Fruit fly (Drosophila melanogaster) whole organism, embryonic: ENCODE measurements around the gene Acn.

Experiments
- ATbp ChIP-seq: fragments of 200-800 bp; sonication (Bioruptor generic); optimal IDR thresholded peaks from 2 replicates; lab custom pipeline; 2017; ENCODE audit warnings: missing biosample characterization, mild to moderate bottlenecking, missing genetic modification characterization, missing genetic modification reagents
- Bdp1 ChIP-seq: fragments of 200-800 bp; sonication (Bioruptor generic); optimal IDR thresholded peaks from 3 replicates; lab custom pipeline; 2016; ENCODE audit warnings: missing biosample characterization, missing genetic modification characterization
- CG10147 ChIP-seq: fragments of 200-800 bp; sonication (Bioruptor generic); optimal IDR thresholded peaks from 2 replicates; lab custom pipeline; 2019; ENCODE audit warnings: missing biosample characterization, mild to moderate bottlenecking, missing genetic modification characterization, moderate library complexity
- CG10565 ChIP-seq: fragments of 200-800 bp; sonication (Bioruptor generic); optimal IDR thresholded peaks from 3 replicates; lab custom pipeline; 2016; ENCODE audit warnings: missing biosample characterization, mild to moderate bottlenecking, missing genetic modification characterization
- CG11723 ChIP-seq: fragments of 200-800 bp; sonication (Bioruptor generic); optimal IDR thresholded peaks from 2 replicates; lab custom pipeline; 2017; ENCODE audit warnings: missing biosample characterization, mild to moderate bottlenecking, missing genetic modification characterization
- CG16813 ChIP-seq: fragments of 200-800 bp; sonication (Bioruptor generic); IDR thresholded peaks from 3 replicates; pipeline ENCODE4 v1.3.6; 2022; ENCODE audit warnings: missing biosample characterization, missing genetic modification characterization; ENCODE audit not compliant: partially characterized antibody
- CG17385 ChIP-seq: fragments of 200-800 bp; sonication (Bioruptor generic); optimal IDR thresholded peaks from 3 replicates; lab custom pipeline; 2018; ENCODE audit warnings: missing biosample characterization, mild to moderate bottlenecking, missing genetic modification characterization
- CG18619 ChIP-seq: fragments of 200-800 bp; sonication (Bioruptor generic); optimal IDR thresholded peaks from 3 replicates; lab custom pipeline; 2017; ENCODE audit warnings: missing biosample characterization, mild to moderate bottlenecking, missing genetic modification characterization
- CG2712 ChIP-seq: fragments of 200-800 bp; optimal IDR thresholded peaks from 3 replicates; lab custom pipeline; 2019; ENCODE audit warnings: missing biosample characterization, mild to moderate bottlenecking, missing genetic modification characterization, moderate library complexity
- CG3065 ChIP-seq: fragments of 200-800 bp; sonication (Bioruptor generic); optimal IDR thresholded peaks from 2 replicates; lab custom pipeline; 2016; ENCODE audit warnings: missing biosample characterization, missing genetic modification characterization
- CG3281 ChIP-seq: fragments of 200-800 bp; sonication (Bioruptor generic); optimal IDR thresholded peaks from 3 replicates; lab custom pipeline; 2017; ENCODE audit warnings: missing biosample characterization, mild to moderate bottlenecking, missing genetic modification characterization
- CG34224 ChIP-seq: fragments of 200-800 bp; sonication (Bioruptor generic); IDR thresholded peaks from 3 replicates; pipeline ENCODE4 v1.3.6; 2022; ENCODE audit warnings: missing biosample characterization, missing genetic modification characterization; ENCODE audit not compliant: partially characterized antibody
- CG4360 ChIP-seq: fragments of 200-800 bp; sonication (Bioruptor generic); IDR thresholded peaks from 2 replicates; pipeline ENCODE4 v1.3.6; 2022; ENCODE audit warnings: missing biosample characterization, missing genetic modification characterization
- CG6813 ChIP-seq: fragments of 200-800 bp; sonication (Bioruptor generic); optimal IDR thresholded peaks from 2 replicates; lab custom pipeline; 2017; ENCODE audit warnings: missing biosample characterization, missing genetic modification characterization, mild to moderate bottlenecking, moderate library complexity, missing genetic modification reagents
- CG9437 ChIP-seq: fragments of 200-800 bp; sonication (Bioruptor generic); optimal IDR thresholded peaks from 2 replicates; lab custom pipeline; 2018; ENCODE audit warnings: missing biosample characterization, mild to moderate bottlenecking, missing genetic modification characterization
- CrebB ChIP-seq: fragments of 200-800 bp; sonication (Bioruptor generic); optimal IDR thresholded peaks from 3 replicates; lab custom pipeline; 2018; ENCODE audit warnings: missing biosample characterization, mild to moderate bottlenecking, missing genetic modification characterization
- D19A ChIP-seq: fragments of 200-800 bp; optimal IDR thresholded peaks from 3 replicates; lab custom pipeline; 2019; ENCODE audit warnings: missing biosample characterization, mild to moderate bottlenecking, missing genetic modification characterization, moderate library complexity
- Ets97D ChIP-seq: fragments of 200-800 bp; sonication (Bioruptor generic); optimal IDR thresholded peaks from 3 replicates; lab custom pipeline; 2016; ENCODE audit warnings: missing biosample characterization, missing genetic modification characterization
- Fer1 ChIP-seq: fragments of 200-800 bp; sonication (Bioruptor generic); optimal IDR thresholded peaks from 2 replicates; lab custom pipeline; 2017; ENCODE audit warnings: missing biosample characterization, mild to moderate bottlenecking, missing genetic modification characterization
- Fer2 ChIP-seq: fragments of 200-800 bp; sonication (Bioruptor generic); optimal IDR thresholded peaks from 2 replicates; lab custom pipeline; 2018; ENCODE audit warnings: missing biosample characterization, mild to moderate bottlenecking, missing genetic modification characterization, moderate library complexity
- Gsc ChIP-seq: fragments of 200-800 bp; sonication (Bioruptor generic); IDR thresholded peaks from 2 replicates; pipeline ENCODE4 v1.3.6; 2022; ENCODE audit warnings: missing biosample characterization, missing genetic modification characterization
- HLHmδ ChIP-seq: fragments of 200-800 bp; sonication (Bioruptor generic); optimal IDR thresholded peaks from 2 replicates; lab custom pipeline; 2018; ENCODE audit warnings: missing biosample characterization, mild to moderate bottlenecking, missing genetic modification characterization, moderate library complexity
- Lim3 ChIP-seq: fragments of 200-800 bp; sonication (Bioruptor generic); IDR thresholded peaks from 2 replicates; pipeline ENCODE4 v1.3.6; 2022; ENCODE audit warnings: missing biosample characterization, missing genetic modification characterization
- MBD-R2 ChIP-seq: fragments of 200-800 bp; sonication (Bioruptor generic); IDR thresholded peaks from 2 replicates; pipeline ENCODE4 v1.3.6; 2022; ENCODE audit warnings: missing biosample characterization, missing genetic modification characterization
- Med ChIP-seq: fragments of 200-800 bp; sonication (Bioruptor generic); peaks from one replicate; lab custom pipeline; 2016; ENCODE audit warnings: missing biosample characterization, missing genetic modification characterization, mild to moderate bottlenecking, inconsistent platforms, moderate library complexity
- Meics ChIP-seq: fragments of 200-800 bp; sonication (Bioruptor generic); optimal IDR thresholded peaks from 2 replicates; lab custom pipeline; 2017; ENCODE audit warnings: missing biosample characterization, mild to moderate bottlenecking, missing genetic modification characterization
- Oaz ChIP-seq: fragments of 200-800 bp; sonication (Bioruptor generic); IDR thresholded peaks from 2 replicates; pipeline ENCODE4 v1.3.6; 2022; ENCODE audit warnings: missing biosample characterization, missing genetic modification characterization
- Xrp1 ChIP-seq: fragments of 200-800 bp; sonication (Bioruptor generic); IDR thresholded peaks from 2 replicates; pipeline ENCODE4 v1.3.6; 2022; ENCODE audit warnings: missing biosample characterization, missing genetic modification characterization
- ab ChIP-seq: fragments of 200-800 bp; sonication (Bioruptor generic); optimal IDR thresholded peaks from 2 replicates; lab custom pipeline; 2016; ENCODE audit warnings: missing biosample characterization, missing genetic modification characterization
- aop ChIP-seq: fragments of 200-800 bp; sonication (Bioruptor generic); IDR thresholded peaks from 2 replicates; pipeline ENCODE4 v1.3.6; 2022; ENCODE audit warnings: missing biosample characterization, missing genetic modification characterization
- chif ChIP-seq, 2 experiments: fragments of 200-800 bp; sonication (Bioruptor generic); optimal IDR thresholded peaks; 3 replicates each; lab custom pipeline; 2016; ENCODE audit warnings: missing biosample characterization in 2 of 2, missing genetic modification characterization in 2 of 2
- crp ChIP-seq, 2 experiments: fragments of 200-800 bp; sonication (Bioruptor generic); optimal IDR thresholded peaks; 2 replicates in 1 of 2; 3 replicates in 1 of 2; lab custom pipeline; 2017; ENCODE audit warnings: missing biosample characterization in 2 of 2, missing genetic modification characterization in 2 of 2, mild to moderate bottlenecking in 1 of 2, moderate library complexity in 1 of 2
- dmrt11E ChIP-seq: fragments of 200-800 bp; sonication (Bioruptor generic); optimal IDR thresholded peaks from 3 replicates; lab custom pipeline; 2018; ENCODE audit warnings: missing biosample characterization, mild to moderate bottlenecking, missing genetic modification characterization, moderate library complexity
- ems ChIP-seq: fragments of 200-800 bp; sonication (Bioruptor generic); optimal IDR thresholded peaks from 3 replicates; lab custom pipeline; 2016; ENCODE audit warnings: missing biosample characterization, missing genetic modification characterization
- fru ChIP-seq: fragments of >200 bp; optimal IDR thresholded peaks from 2 replicates; lab custom pipeline; 2017
- grn ChIP-seq: fragments of 200-800 bp; sonication (Bioruptor generic); optimal IDR thresholded peaks from 3 replicates; lab custom pipeline; 2017; ENCODE audit warnings: missing biosample characterization, missing genetic modification characterization
- h ChIP-seq: fragments of >200 bp; optimal IDR thresholded peaks from 2 replicates; lab custom pipeline; 2017
- kay ChIP-seq: fragments of 200-800 bp; sonication (Bioruptor generic); optimal IDR thresholded peaks from 2 replicates; lab custom pipeline; 2016; ENCODE audit warnings: missing biosample characterization, missing genetic modification characterization
- kni ChIP-seq: fragments of 200-800 bp; sonication (Bioruptor generic); optimal IDR thresholded peaks from 3 replicates; lab custom pipeline; 2017; ENCODE audit warnings: mild to moderate bottlenecking, missing biosample characterization, missing genetic modification reagents, missing genetic modification characterization
- lab ChIP-seq: fragments of 200-800 bp; sonication (Bioruptor generic); optimal IDR thresholded peaks from 3 replicates; lab custom pipeline; 2017; ENCODE audit warnings: missing biosample characterization, missing genetic modification characterization, mild to moderate bottlenecking, moderate library complexity, missing genetic modification reagents
- lov ChIP-seq, 2 experiments: fragments of 200-800 bp in 1 of 2; fragments of >200 bp in 1 of 2; sonication (Bioruptor generic) in 1 of 2; IDR thresholded peaks in 1 of 2; optimal IDR thresholded peaks in 1 of 2; 2 replicates in 1 of 2; 3 replicates in 1 of 2; pipeline versions ENCODE4 v1.3.6 to Lab custom; 2017 to 2022; ENCODE audit warnings: missing biosample characterization in 1 of 2, missing genetic modification characterization in 1 of 2
- luna ChIP-seq: fragments of 200-800 bp; sonication (Bioruptor generic); optimal IDR thresholded peaks from 2 replicates; lab custom pipeline; 2016; ENCODE audit warnings: missing biosample characterization, missing genetic modification characterization
- otp ChIP-seq: fragments of 200-800 bp; sonication (Bioruptor generic); IDR thresholded peaks from 3 replicates; pipeline ENCODE4, ENCODE4 v1.3.6; 2022; ENCODE audit warnings: missing biosample characterization, missing genetic modification characterization
- slou ChIP-seq: fragments of 200-800 bp; sonication (Bioruptor generic); optimal IDR thresholded peaks from 3 replicates; lab custom pipeline; 2016; ENCODE audit warnings: missing biosample characterization, missing genetic modification characterization
- tgo ChIP-seq: fragments of 200-800 bp; sonication (Bioruptor generic); IDR thresholded peaks from 3 replicates; pipeline ENCODE4 v1.3.6; 2022; ENCODE audit warnings: missing biosample characterization, missing genetic modification characterization
- tll ChIP-seq, 2 experiments: fragments of 200-800 bp in 1 of 2; fragments of >200 bp in 1 of 2; sonication (Bioruptor generic) in 1 of 2; optimal IDR thresholded peaks; 2 replicates each; lab custom pipeline; 2017 to 2019; ENCODE audit warnings: missing biosample characterization in 2 of 2, missing genetic modification characterization in 2 of 2, mild to moderate bottlenecking in 1 of 2, moderate library complexity in 1 of 2
- trem ChIP-seq: fragments of 200-800 bp; optimal IDR thresholded peaks from 3 replicates; lab custom pipeline; 2019; ENCODE audit warnings: missing biosample characterization, mild to moderate bottlenecking, missing genetic modification characterization, moderate library complexity
- z ChIP-seq: fragments of 200-800 bp; sonication (Bioruptor generic); IDR thresholded peaks from 3 replicates; pipeline ENCODE4 v1.3.6; 2022; ENCODE audit warnings: missing biosample characterization, missing genetic modification characterization
- zfh1 ChIP-seq: fragments of 200-800 bp; sonication (Bioruptor generic); IDR thresholded peaks from 3 replicates; pipeline ENCODE4 v1.3.6; 2022; ENCODE audit warnings: missing biosample characterization, missing genetic modification characterization

The Acn gene

dm6 chr2L:19014032-19014880 is 30.9 kb upstream of the Acn start (continued):
- TF ChIP-seq zfh1 (GFP tag; lab: Robert Waterston, UW): peak; percentile 8; the same call in 1 of the 3 replicates
- no peak for TF ChIP-seq lov (optimal IDR thresholded peaks at IDR 0.05; lab: Kevin White, UChicago)
- no peak for TF ChIP-seq lov (GFP tag; IDR thresholded peaks at IDR 0.05; lab: Robert Waterston, UW)
- no peak for TF ChIP-seq Gsc (GFP tag; lab: Robert Waterston, UW)
- TF ChIP-seq CG17385 (GFP tag; lab: Kevin White, UChicago): peak; percentile 80
- peak; percentile 90 for TF ChIP-seq lab (GFP tag; lab: Kevin White, UChicago)
- no peak for TF ChIP-seq aop (GFP tag; lab: Robert Waterston, UW)
- TF ChIP-seq CG18619 (GFP tag; lab: Kevin White, UChicago): peak; percentile 83
- no peak for TF ChIP-seq CG4360
- peak; percentile 87 for TF ChIP-seq CG3281
- no peak for TF ChIP-seq CG34224 (GFP tag; lab: Robert Waterston, UW)
- TF ChIP-seq CrebB (tag; lab: Kevin White, UChicago): peak; percentile 21
- TF ChIP-seq CG6813 (GFP tag; lab: Kevin White, UChicago): peak; percentile 70
- TF ChIP-seq CG2712 (tag; lab: Kevin White, UChicago): peak; percentile 79
- peak; percentile 7 for TF ChIP-seq trem (tag; lab: Kevin White, UChicago)
- peak; percentile 65 for TF ChIP-seq Med (GFP tag; lab: Kevin White, UChicago)
- peak; percentile 31 for TF ChIP-seq Fer2 (tag; lab: Kevin White, UChicago)
- TF ChIP-seq grn (GFP tag; lab: Kevin White, UChicago): no peak
- peak in 1 of 2 experiments; percentile 20 for TF ChIP-seq crp (GFP tag; optimal IDR thresholded peaks at IDR 0.05; lab: Kevin White, UChicago)
- peak in 1 of 2 experiments; percentile 8 for TF ChIP-seq chif (GFP tag; optimal IDR thresholded peaks at IDR 0.05; lab: Kevin White, UChicago)
- peak; percentile 73 for TF ChIP-seq Xrp1 (GFP tag; lab: Robert Waterston, UW)
- TF ChIP-seq CG11723: peak; percentile 62
- no peak for TF ChIP-seq Bdp1 (GFP tag; lab: Kevin White, UChicago)
- TF ChIP-seq Lim3 (GFP tag; lab: Robert Waterston, UW): no peak
- TF ChIP-seq Fer1 (GFP tag; lab: Kevin White, UChicago): peak; percentile 91
- no peak for TF ChIP-seq h (lab: Kevin White, UChicago)
- no peak for TF ChIP-seq MBD-R2
- TF ChIP-seq dmrt11E (tag; lab: Kevin White, UChicago): no peak
- no peak for TF ChIP-seq ems
- TF ChIP-seq Meics (GFP tag; lab: Kevin White, UChicago): peak; percentile 88
- TF ChIP-seq CG10147 (GFP tag; lab: Kevin White, UChicago): peak; percentile 82
- TF ChIP-seq kni (GFP tag; lab: Kevin White, UChicago): no peak
- no peak for TF ChIP-seq CG16813
- no peak for TF ChIP-seq HLHmδ (GFP tag; lab: Kevin White, UChicago)
- no peak for TF ChIP-seq Ets97D
- peak; percentile 27 for TF ChIP-seq kay (GFP tag; lab: Kevin White, UChicago)
- no peak for TF ChIP-seq CG10565 (GFP tag; lab: Kevin White, UChicago)
- no peak for TF ChIP-seq otp (GFP tag; lab: Robert Waterston, UW)
- TF ChIP-seq luna (GFP tag; lab: Kevin White, UChicago): no peak
- TF ChIP-seq CG9437 (GFP tag; lab: Kevin White, UChicago): peak; percentile 59
- TF ChIP-seq z (GFP tag; lab: Robert Waterston, UW): no peak
- no peak for TF ChIP-seq CG3065
- no peak for TF ChIP-seq fru (lab: Kevin White, UChicago)
- no peak for TF ChIP-seq ab (GFP tag; lab: Kevin White, UChicago)
- peak; percentile 69 for TF ChIP-seq D19A
- TF ChIP-seq slou (GFP tag; lab: Kevin White, UChicago): peak; percentile 70
- TF ChIP-seq tgo (GFP tag; lab: Robert Waterston, UW): peak; percentile 48; the same call in 1 of the 3 replicates
- TF ChIP-seq Oaz: peak; percentile 60
- no peak for TF ChIP-seq tll (GFP tag; optimal IDR thresholded peaks at IDR 0.05; lab: Kevin White, UChicago)
- peak; percentile 72 for TF ChIP-seq ATbp (GFP tag; lab: Kevin White, UChicago)
